Worm (Caenorhabditis elegans): ENCODE measurements around the gene acdh-8.

The acdh-8 gene

ce11 chrII:5819655-5820054 is 25.4 kb downstream of the acdh-8 start (continued):
- peak; percentile 59 for TF ChIP-seq tbx-2 (tag; optimal IDR thresholded peaks at IDR 0.05)
- no peak for TF ChIP-seq unc-86 (tag; optimal IDR thresholded peaks at IDR 0.05)
- peak; percentile 65 for TF ChIP-seq lin-14 (GFP tag; optimal IDR thresholded peaks at IDR 0.05)
- peak; percentile 28 for TF ChIP-seq elt-2 (tag; optimal IDR thresholded peaks at IDR 0.05)
- TF ChIP-seq nhr-19 (GFP tag; conservative IDR thresholded peaks at IDR 0.05) = peak; percentile 16; the same call in 1 of the 2 replicates

DNA sequence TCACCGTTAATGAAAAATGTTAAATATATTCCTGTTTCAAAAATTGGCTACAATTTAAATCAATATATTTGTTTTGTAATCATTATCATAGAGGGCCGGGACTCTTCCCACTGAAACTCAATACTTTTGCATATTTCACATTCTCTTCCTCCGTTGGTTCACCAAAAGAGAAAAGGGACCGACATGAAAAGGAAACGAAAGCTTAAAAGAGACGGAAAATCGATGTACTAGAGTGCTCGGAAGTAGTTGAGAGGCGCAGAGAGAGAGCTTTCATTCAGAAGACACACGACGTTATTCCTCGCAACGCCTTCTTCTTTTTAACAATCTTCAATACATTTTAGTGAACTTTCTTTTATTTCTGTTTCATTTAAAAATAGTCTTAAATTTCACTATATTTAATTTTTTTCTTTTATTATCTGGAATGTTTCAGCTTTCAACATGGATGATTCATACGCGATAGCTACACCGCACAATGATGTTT is 26.0 kb downstream of the acdh-8 start, which contains the start of gene ehs-1:
TSS of gene ehs-1 (plus strand) at position 431 of the 481 bp plus-strand sequence.
- no peak for TF ChIP-seq ces-1 (GFP tag; optimal IDR thresholded peaks at IDR 0.05)
- TF ChIP-seq zag-1 (tag; optimal IDR thresholded peaks at IDR 0.05) = no peak
- TF ChIP-seq nhr-85 (tag) = no peak
- no peak for TF ChIP-seq unc-98 (GFP tag; IDR thresholded peaks at IDR 0.05)
- no peak for TF ChIP-seq C16A3.4 (tag; optimal IDR thresholded peaks at IDR 0.05)
- peak; percentile 29 for TF ChIP-seq fkh-10 (GFP tag; optimal IDR thresholded peaks at IDR 0.05)
- TF ChIP-seq unc-30 (tag; optimal IDR thresholded peaks at IDR 0.05) = no peak
- no peak for TF ChIP-seq alr-1 (tag; optimal IDR thresholded peaks at IDR 0.05; ENCODE audit: borderline replicate concordance)
- no peak for TF ChIP-seq xbp-1 (tag; optimal IDR thresholded peaks at IDR 0.05)
- TF ChIP-seq ztf-4 (tag; optimal IDR thresholded peaks at IDR 0.05) = no peak
- TF ChIP-seq egl-13 (tag; optimal IDR thresholded peaks at IDR 0.05) = no peak
- TF ChIP-seq nhr-12 (tag; optimal IDR thresholded peaks at IDR 0.05) = no peak
- TF ChIP-seq sptf-1 (tag; optimal IDR thresholded peaks at IDR 0.05) = no peak
- TF ChIP-seq lin-14 (GFP tag; optimal IDR thresholded peaks at IDR 0.05) = peak; percentile 71
- no peak for TF ChIP-seq grh-1 (GFP tag; IDR thresholded peaks at IDR 0.05)
- TF ChIP-seq C34B4.2 (tag; optimal IDR thresholded peaks at IDR 0.05) = no peak
- TF ChIP-seq lir-3 (tag; optimal IDR thresholded peaks at IDR 0.05; ENCODE audit: poor library complexity) = no peak
- TF ChIP-seq fkh-4 (tag; optimal IDR thresholded peaks at IDR 0.05; ENCODE audit: borderline replicate concordance) = no peak
- TF ChIP-seq ceh-88 (GFP tag; IDR thresholded peaks at IDR 0.05) = no peak
- TF ChIP-seq elt-3 (tag; optimal IDR thresholded peaks at IDR 0.05) = no peak
- no peak for TF ChIP-seq nhr-77 (tag; optimal IDR thresholded peaks at IDR 0.05)
- TF ChIP-seq ceh-8 (GFP tag; optimal IDR thresholded peaks at IDR 0.05) = no peak
- no peak for TF ChIP-seq sox-4 (tag; optimal IDR thresholded peaks at IDR 0.05)
- peak in 2 of 3 experiments; percentile 21 to 49 for TF ChIP-seq ceh-82 (tag; optimal IDR thresholded peaks at IDR 0.05)
- no peak for TF ChIP-seq C04F5.9 (tag; optimal IDR thresholded peaks at IDR 0.05)

ce11 chrII:5827364-5827763 is 33.1 kb downstream of the acdh-8 start, which contains the start of gene tbc-2:
Gene tbc-2, minus strand, starts transcription at chrII:5827443.
- TF ChIP-seq zag-1 (tag; optimal IDR thresholded peaks at IDR 0.05) = no peak
- no peak for TF ChIP-seq nhr-28 (tag; optimal IDR thresholded peaks at IDR 0.05)
- TF ChIP-seq vab-15 (tag; optimal IDR thresholded peaks at IDR 0.05) = no peak
- TF ChIP-seq mep-1 (tag; optimal IDR thresholded peaks at IDR 0.05) = no peak
- no peak for TF ChIP-seq nhr-76 (tag; optimal IDR thresholded peaks at IDR 0.05)
- TF ChIP-seq tbx-2 (tag; optimal IDR thresholded peaks at IDR 0.05) = no peak
- no peak for TF ChIP-seq aly-2 (tag; optimal IDR thresholded peaks at IDR 0.05)
- no peak for TF ChIP-seq C34B4.2 (tag; optimal IDR thresholded peaks at IDR 0.05)
- no peak for TF ChIP-seq nhr-85 (tag)
- no peak for TF ChIP-seq nhr-77 (tag; optimal IDR thresholded peaks at IDR 0.05)
- TF ChIP-seq grh-1 (GFP tag; IDR thresholded peaks at IDR 0.05) = peak; percentile 30; the same call in 1 of the 2 replicates
- TF ChIP-seq jun-1 (tag; optimal IDR thresholded peaks at IDR 0.05) = no peak
- no peak for TF ChIP-seq dpl-1 (GFP tag; optimal IDR thresholded peaks at IDR 0.05)
- TF ChIP-seq elt-3 (tag; optimal IDR thresholded peaks at IDR 0.05) = peak in 1 of 6 experiments; percentile 36
- peak; percentile 74 for TF ChIP-seq blmp-1 (tag; optimal IDR thresholded peaks at IDR 0.05)
- no peak for TF ChIP-seq ztf-11 (tag; optimal IDR thresholded peaks at IDR 0.05)
- TF ChIP-seq unc-86 (tag; optimal IDR thresholded peaks at IDR 0.05) = no peak
- TF ChIP-seq ces-1 (GFP tag; optimal IDR thresholded peaks at IDR 0.05) = no peak
- TF ChIP-seq unc-30 (tag; optimal IDR thresholded peaks at IDR 0.05) = no peak
- TF ChIP-seq ets-5 (GFP tag; IDR thresholded peaks at IDR 0.05) = no peak
- peak; percentile 51 for TF ChIP-seq lin-14 (GFP tag; optimal IDR thresholded peaks at IDR 0.05)

Data from whole organism, L1 larva.